Worm (Caenorhabditis elegans) whole organism, L3 larva: ENCODE data around the gene C49H3.4.

Experiments used
- ZK546.5 ChIP-seq: sonication (generic microtip); optimal IDR thresholded peaks from 2 replicates; lab custom pipeline; 2017; ENCODE audit warnings: missing biosample characterization, missing genetic modification characterization
- daf-12 ChIP-seq: fragments of 150-350 bp; optimal IDR thresholded peaks from 2 replicates; lab custom pipeline; 2014; ENCODE audit warnings: missing biosample characterization, missing genetic modification reagents, missing genetic modification characterization
- elt-1 ChIP-seq: fragments of 150-350 bp; optimal IDR thresholded peaks from 2 replicates; lab custom pipeline; 2014; ENCODE audit warnings: missing biosample characterization, missing genetic modification characterization
- elt-2 ChIP-seq: sonication (generic microtip); optimal IDR thresholded peaks from 2 replicates; lab custom pipeline; 2016; ENCODE audit warnings: missing genetic modification reagents, mild to moderate bottlenecking, missing genetic modification characterization, missing compliant biosample characterization
- eor-1 ChIP-seq, 2 experiments: fragments of 150-350 bp; optimal IDR thresholded peaks; 2 replicates each; lab custom pipeline; 2014 to 2018; ENCODE audit warnings: missing biosample characterization in 2 of 2, missing genetic modification characterization in 2 of 2
- fkh-2 ChIP-seq: fragments of 150-350 bp; optimal IDR thresholded peaks from 2 replicates; lab custom pipeline; 2014; ENCODE audit warnings: missing biosample characterization, missing genetic modification reagents, missing genetic modification characterization
- jun-1 ChIP-seq: fragments of 150-350 bp; optimal IDR thresholded peaks from 2 replicates; lab custom pipeline; 2014; ENCODE audit warnings: missing biosample characterization, missing genetic modification reagents, missing genetic modification characterization
- lin-15B ChIP-seq: fragments of 150-350 bp; optimal IDR thresholded peaks from 2 replicates; lab custom pipeline; 2014; ENCODE audit warnings: missing biosample characterization, missing genetic modification characterization
- lsy-12 ChIP-seq: sonication (generic microtip); optimal IDR thresholded peaks from 2 replicates; lab custom pipeline; 2016; ENCODE audit warnings: mild to moderate bottlenecking, missing genetic modification characterization, missing compliant biosample characterization
- mdl-1 ChIP-seq: fragments of 150-350 bp; optimal IDR thresholded peaks from 2 replicates; lab custom pipeline; 2014; ENCODE audit warnings: missing biosample characterization, missing genetic modification characterization
- nfya-1 ChIP-seq: sonication (generic microtip); optimal IDR thresholded peaks from 2 replicates; lab custom pipeline; 2017; ENCODE audit warnings: missing genetic modification characterization, mild to moderate bottlenecking, missing compliant biosample characterization, antibody characterized with exemption, moderate library complexity; ENCODE audit not compliant: insufficient read depth
- nhr-12 ChIP-seq: fragments of 150-350 bp; optimal IDR thresholded peaks from 2 replicates; lab custom pipeline; 2014; ENCODE audit warnings: missing biosample characterization, missing genetic modification characterization
- nhr-237 ChIP-seq: fragments of 150-350 bp; optimal IDR thresholded peaks from 2 replicates; lab custom pipeline; 2014; ENCODE audit warnings: missing biosample characterization, missing genetic modification characterization
- nhr-43 ChIP-seq: sonication (generic microtip); optimal IDR thresholded peaks from 2 replicates; lab custom pipeline; 2016; ENCODE audit warnings: mild to moderate bottlenecking, missing genetic modification characterization, missing compliant biosample characterization; ENCODE audit not compliant: poor library complexity, severe bottlenecking
- pha-4 ChIP-seq: fragments of 150-350 bp; optimal IDR thresholded peaks from 2 replicates; lab custom pipeline; 2014; ENCODE audit warnings: missing biosample characterization, missing genetic modification reagents, missing genetic modification characterization

The C49H3.4 gene

DNA sequence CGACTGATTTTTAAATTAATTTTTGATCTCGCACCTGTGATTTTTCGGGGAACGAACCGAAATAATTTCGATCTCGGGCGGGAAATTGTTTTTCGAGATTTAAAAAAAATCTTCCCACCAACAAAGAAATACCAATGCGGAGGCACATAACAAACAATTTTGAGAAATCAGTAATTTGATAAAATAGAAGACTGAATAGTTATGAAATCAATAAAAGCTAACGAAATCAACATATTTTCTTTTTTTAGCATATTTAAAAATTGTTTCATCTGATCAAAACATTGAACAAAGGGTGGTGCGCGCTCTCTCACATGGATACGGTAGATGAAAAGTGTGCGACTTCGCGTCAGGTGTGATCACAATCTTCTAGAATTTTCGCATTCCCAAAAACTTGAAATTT lies 43.0 kb downstream of the C49H3.4 start:
- no peak for TF ChIP-seq nhr-43 (tag; lab: Kevin White, UChicago)
- TF ChIP-seq elt-1 (tag; lab: Kevin White, UChicago) = no peak
- no peak for TF ChIP-seq lsy-12 (tag; lab: Kevin White, UChicago)
- no peak for TF ChIP-seq lin-15B (tag; lab: Kevin White, UChicago)
- TF ChIP-seq nhr-237 (tag; lab: Kevin White, UChicago) = no peak
- TF ChIP-seq jun-1 (tag; lab: Kevin White, UChicago) = no peak
- no peak for TF ChIP-seq elt-2 (tag; lab: Kevin White, UChicago)
- no peak for TF ChIP-seq nfya-1
- no peak for TF ChIP-seq ZK546.5 (tag; lab: Kevin White, UChicago)

DNA sequence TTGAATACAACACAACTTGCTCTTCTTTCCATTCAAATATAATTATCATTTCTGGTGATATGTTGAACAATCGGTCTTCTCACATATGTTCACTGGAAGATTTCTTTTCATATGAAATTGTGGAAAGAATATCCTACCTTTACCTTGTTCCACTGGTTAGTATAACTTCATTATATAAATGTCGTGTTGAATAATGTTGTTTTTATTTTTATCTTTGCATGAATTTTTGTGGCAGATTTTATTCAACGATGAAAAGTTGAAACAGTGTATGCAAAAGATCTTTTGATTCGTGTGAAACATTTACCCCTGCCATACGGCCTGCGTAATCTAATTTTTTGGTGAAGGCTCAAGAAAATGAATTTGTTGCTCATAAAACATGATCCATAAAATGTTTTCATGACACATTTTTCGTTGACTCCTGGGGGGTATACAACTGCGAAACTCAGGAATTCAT lies 46.8 kb downstream of the C49H3.4 start:
- TF ChIP-seq lsy-12 (tag; lab: Kevin White, UChicago) = no peak
- TF ChIP-seq nhr-12 (tag; lab: Kevin White, UChicago) = no peak
- TF ChIP-seq nhr-43 (tag; lab: Kevin White, UChicago) = no peak
- no peak for TF ChIP-seq fkh-2 (tag; lab: Kevin White, UChicago)
- no peak for TF ChIP-seq eor-1 (tag; optimal IDR thresholded peaks at IDR 0.05; lab: Kevin White, UChicago)
- no peak for TF ChIP-seq pha-4 (tag; lab: Kevin White, UChicago)
- no peak for TF ChIP-seq mdl-1
- TF ChIP-seq daf-12 (tag; lab: Kevin White, UChicago) = no peak
